Fruit fly (Drosophila melanogaster): Measurements from ENCODE around the gene CG14982.

- TF ChIP-seq CG4496 (GFP tag; IDR thresholded peaks at IDR 0.05) (no peak), Snoo (tag; optimal IDR thresholded peaks at IDR 0.05) (no peak), CG9948 (tag; optimal IDR thresholded peaks at IDR 0.05) (no peak), D1 (tag; optimal IDR thresholded peaks at IDR 0.05) (no peak), CG32121 (GFP tag; IDR thresholded peaks at IDR 0.05) (no peak), CG12605 (GFP tag; IDR thresholded peaks at IDR 0.05) (no peak), gl (tag; optimal IDR thresholded peaks at IDR 0.05) (no peak), CG17806 (tag; optimal IDR thresholded peaks at IDR 0.05) (no peak), Ets98B (GFP tag; IDR thresholded peaks at IDR 0.05) (no peak), CG10348 (GFP tag; IDR thresholded peaks at IDR 0.05) (no peak), CG13204 (GFP tag; optimal IDR thresholded peaks at IDR 0.05) (no peak), CG14655 (GFP tag; optimal IDR thresholded peaks at IDR 0.05) (no peak)
Measured at dm6 chr3L:3928943-3929785, 13.3 kb upstream of the CG14982 start.
